Fruit fly (Drosophila melanogaster): ENCODE data around the gene CG15408.

- TF ChIP-seq toe (GFP tag; optimal IDR thresholded peaks at IDR 0.05) (no peak), cic (GFP tag; optimal IDR thresholded peaks at IDR 0.05) (no peak), cnc (optimal IDR thresholded peaks at IDR 0.05) (no peak), CG11617 (GFP tag; optimal IDR thresholded peaks at IDR 0.05) (no peak), CG7101 (tag; optimal IDR thresholded peaks at IDR 0.05) (no peak), CG5204 (GFP tag; optimal IDR thresholded peaks at IDR 0.05) (no peak), ovo (GFP tag; optimal IDR thresholded peaks at IDR 0.05) (no peak), CG12768 (GFP tag; optimal IDR thresholded peaks at IDR 0.05) (no peak), CG1620 (GFP tag; optimal IDR thresholded peaks at IDR 0.05) (no peak), tj (GFP tag; optimal IDR thresholded peaks at IDR 0.05) (no peak)
Measured at dm6 chr2L:3299142-3299541, 33.5 kb upstream of the CG15408 start.

Measured in whole organism, adult.